Fruit fly (Drosophila melanogaster) Kc167 (cell line): ENCODE results near the gene CG32548.

Source experiments
- Myc ChIP-seq: fragments of >200 bp; optimal IDR thresholded peaks from 2 replicates; lab custom pipeline; 2017; ENCODE audit warnings: missing external identifiers
- Sin3A ChIP-seq: fragments of >200 bp; optimal IDR thresholded peaks from 2 replicates; lab custom pipeline; 2018; ENCODE audit warnings: missing external identifiers
- h ChIP-seq: fragments of >200 bp; optimal IDR thresholded peaks from 3 replicates; lab custom pipeline; 2018; ENCODE audit warnings: missing external identifiers
- insv ChIP-seq: fragments of >200 bp; optimal IDR thresholded peaks from 3 replicates; lab custom pipeline; 2018; ENCODE audit warnings: missing external identifiers
- psq ChIP-seq: fragments of >200 bp; optimal IDR thresholded peaks from 2 replicates; lab custom pipeline; 2017; ENCODE audit warnings: missing external identifiers
- ttk ChIP-seq: sonication (Bioruptor generic); optimal IDR thresholded peaks from 2 replicates; lab custom pipeline; 2017; ENCODE audit warnings: missing external identifiers

- TF ChIP-seq h (lab: Kevin White, UChicago): no peak
- no peak for TF ChIP-seq Sin3A (lab: Kevin White, UChicago)
- no peak for TF ChIP-seq ttk (lab: Kevin White, UChicago)
- no peak for TF ChIP-seq psq (lab: Kevin White, UChicago)
- TF ChIP-seq insv (lab: Kevin White, UChicago): no peak
- TF ChIP-seq Myc (lab: Kevin White, UChicago): no peak
These were observed 37.8 kb downstream of the CG32548 start for dm6 chrX:18402564-18402963.
